Worm (Caenorhabditis elegans) whole organism, young adult: Measurements from ENCODE around the gene ZC204.12.

Source experiments
- B0261.1 ChIP-seq: sonication (generic microtip); optimal IDR thresholded peaks from 2 replicates; lab custom pipeline; 2016; ENCODE audit warnings: mild to moderate bottlenecking, missing genetic modification characterization, moderate library complexity, missing compliant biosample characterization
- C06A6.2 ChIP-seq: fragments of 200-800 bp; sonication (Bioruptor generic); conservative IDR thresholded peaks from 2 replicates; pipeline ENCODE4 v1.3.6; 2022; ENCODE audit warnings: missing genetic modification characterization, missing compliant biosample characterization
- C17E4.6 ChIP-seq: fragments of 200-800 bp; sonication (Bioruptor generic); IDR thresholded peaks from 2 replicates; pipeline ENCODE4 v1.3.6; 2022; ENCODE audit warnings: missing genetic modification reagents, missing genetic modification characterization, missing compliant biosample characterization
- F22D6.2 ChIP-seq: sonication (generic microtip); optimal IDR thresholded peaks from 2 replicates; lab custom pipeline; 2016; ENCODE audit warnings: mild to moderate bottlenecking, missing genetic modification characterization, missing compliant biosample characterization
- F49E8.2 ChIP-seq: sonication (generic microtip); optimal IDR thresholded peaks from 3 replicates; lab custom pipeline; 2017; ENCODE audit warnings: missing genetic modification characterization, mild to moderate bottlenecking, missing compliant biosample characterization, antibody characterized with exemption, moderate library complexity; ENCODE audit not compliant: insufficient read depth
- F52B5.7 ChIP-seq: sonication (generic microtip); optimal IDR thresholded peaks from 2 replicates; lab custom pipeline; 2016; ENCODE audit warnings: mild to moderate bottlenecking, missing genetic modification characterization, missing compliant biosample characterization
- F55B11.4 ChIP-seq: sonication (generic microtip); optimal IDR thresholded peaks from 2 replicates; lab custom pipeline; 2016; ENCODE audit warnings: missing compliant biosample characterization, missing genetic modification characterization, borderline replicate concordance; ENCODE audit not compliant: insufficient read depth
- F57A8.1 ChIP-seq: fragments of 200-800 bp; sonication (Bioruptor generic); optimal IDR thresholded peaks from 2 replicates; lab custom pipeline; 2018; ENCODE audit warnings: mild to moderate bottlenecking, missing genetic modification characterization, moderate library complexity, missing compliant biosample characterization
- T26A5.8 ChIP-seq: sonication (generic microtip); optimal IDR thresholded peaks from 2 replicates; lab custom pipeline; 2016; ENCODE audit warnings: missing genetic modification characterization, missing compliant biosample characterization
- Y53F4B.3 ChIP-seq: fragments of 200-800 bp; sonication (Bioruptor generic); IDR thresholded peaks from 2 replicates; pipeline ENCODE4 v1.3.6; 2022; ENCODE audit warnings: missing genetic modification reagents, missing genetic modification characterization, missing compliant biosample characterization
- Y95B8A.8 ChIP-seq: fragments of 200-800 bp; sonication (Bioruptor generic); IDR thresholded peaks from 2 replicates; pipeline ENCODE4 v1.3.6; 2022; ENCODE audit warnings: missing genetic modification reagents, missing genetic modification characterization, missing compliant biosample characterization
- akir-1 ChIP-seq: fragments of 200-800 bp; sonication (Bioruptor generic); optimal IDR thresholded peaks from 2 replicates; lab custom pipeline; 2018; ENCODE audit warnings: mild to moderate bottlenecking, missing genetic modification characterization, moderate library complexity, missing compliant biosample characterization
- attf-6 ChIP-seq: fragments of 200-800 bp; sonication (Bioruptor generic); IDR thresholded peaks from 2 replicates; pipeline ENCODE4 v1.3.6; 2022; ENCODE audit warnings: missing genetic modification reagents, missing genetic modification characterization, missing compliant biosample characterization
- ceh-58 ChIP-seq: fragments of 200-800 bp; sonication (Bioruptor generic); IDR thresholded peaks from 2 replicates; pipeline ENCODE4 v1.3.6; 2022; ENCODE audit warnings: missing genetic modification characterization, missing compliant biosample characterization
- chd-7 ChIP-seq: sonication (generic microtip); optimal IDR thresholded peaks from 2 replicates; lab custom pipeline; 2016; ENCODE audit warnings: mild to moderate bottlenecking, missing genetic modification characterization, moderate library complexity, missing compliant biosample characterization
- dox-1 ChIP-seq: fragments of 200-800 bp; sonication (Bioruptor generic); IDR thresholded peaks from 2 replicates; pipeline ENCODE4 v1.3.6; 2022; ENCODE audit warnings: missing genetic modification reagents, missing genetic modification characterization, missing compliant biosample characterization
- dpff-1 ChIP-seq: sonication (generic microtip); optimal IDR thresholded peaks from 2 replicates; lab custom pipeline; 2017; ENCODE audit warnings: mild to moderate bottlenecking, missing genetic modification characterization, missing compliant biosample characterization
- egl-18 ChIP-seq: fragments of 200-800 bp; sonication (Bioruptor generic); IDR thresholded peaks from 2 replicates; pipeline ENCODE4 v1.3.6; 2022; ENCODE audit warnings: missing genetic modification reagents, missing genetic modification characterization, missing compliant biosample characterization
- egrh-3 ChIP-seq: fragments of 200-800 bp; sonication (Bioruptor generic); IDR thresholded peaks from 2 replicates; pipeline ENCODE4 v1.3.6; 2022; ENCODE audit warnings: missing genetic modification reagents, missing genetic modification characterization, missing compliant biosample characterization
- ets-4 ChIP-seq: fragments of 200-800 bp; sonication (Bioruptor generic); optimal IDR thresholded peaks from 2 replicates; lab custom pipeline; 2018; ENCODE audit warnings: mild to moderate bottlenecking, missing genetic modification characterization, missing compliant biosample characterization
- fkh-3 ChIP-seq: sonication (generic microtip); optimal IDR thresholded peaks from 2 replicates; lab custom pipeline; 2016; ENCODE audit warnings: mild to moderate bottlenecking, missing genetic modification characterization, missing compliant biosample characterization
- lag-1 ChIP-seq: fragments of 200-800 bp; sonication (Bioruptor generic); IDR thresholded peaks from 2 replicates; pipeline ENCODE4 v1.3.6; 2022; ENCODE audit warnings: missing genetic modification reagents, missing genetic modification characterization, missing compliant biosample characterization
- let-607 ChIP-seq, 2 experiments: fragments of 200-800 bp in 1 of 2; sonication (Bioruptor generic) in 1 of 2; sonication (generic microtip) in 1 of 2; optimal IDR thresholded peaks; 2 replicates each; lab custom pipeline; 2016 to 2018; ENCODE audit warnings: mild to moderate bottlenecking in 2 of 2, missing compliant biosample characterization in 2 of 2, missing genetic modification characterization in 2 of 2, moderate library complexity in 2 of 2, missing genotype in 1 of 2
- lin-26 ChIP-seq: fragments of 200-800 bp; sonication (Bioruptor generic); IDR thresholded peaks from 2 replicates; pipeline ENCODE4 v1.3.6; 2022; ENCODE audit warnings: missing genetic modification reagents, missing genetic modification characterization, missing compliant biosample characterization
- lin-35 ChIP-seq, 3 experiments: fragments of 150-350 bp in 2 of 3; sonication (generic microtip) in 1 of 3; optimal IDR thresholded peaks; 2 replicates each; lab custom pipeline; 2014 to 2018; ENCODE audit warnings: missing biosample characterization in 3 of 3, missing genetic modification characterization in 3 of 3, missing genetic modification reagents in 3 of 3
- lin-40 ChIP-seq: sonication (generic microtip); optimal IDR thresholded peaks from 2 replicates; lab custom pipeline; 2016; ENCODE audit warnings: missing genetic modification characterization, mild to moderate bottlenecking, missing compliant biosample characterization, missing genotype, missing genetic modification reagents
- lsy-27 ChIP-seq: sonication (generic microtip); optimal IDR thresholded peaks from 2 replicates; lab custom pipeline; 2017; ENCODE audit warnings: missing genetic modification characterization, mild to moderate bottlenecking, missing compliant biosample characterization, antibody characterized with exemption, missing genotype, borderline replicate concordance; ENCODE audit not compliant: insufficient read depth
- madf-3 ChIP-seq: fragments of 200-800 bp; sonication (Bioruptor generic); IDR thresholded peaks from 2 replicates; pipeline ENCODE4 v1.3.6; 2022; ENCODE audit warnings: missing genetic modification reagents, missing genetic modification characterization, missing compliant biosample characterization
- mcd-1 ChIP-seq: fragments of 200-800 bp; sonication (Bioruptor generic); IDR thresholded peaks from 2 replicates; pipeline ENCODE4 v1.3.6; 2022; ENCODE audit warnings: missing genetic modification reagents, missing genetic modification characterization, missing compliant biosample characterization
- mel-28 ChIP-seq: sonication (generic microtip); optimal IDR thresholded peaks from 2 replicates; lab custom pipeline; 2016; ENCODE audit warnings: borderline replicate concordance, mild to moderate bottlenecking, missing genetic modification characterization, missing compliant biosample characterization
- mxl-1 ChIP-seq: sonication (generic microtip); optimal IDR thresholded peaks from 2 replicates; lab custom pipeline; 2016; ENCODE audit warnings: missing genetic modification characterization, missing compliant biosample characterization
- nfya-2 ChIP-seq: fragments of 200-800 bp; sonication (Bioruptor generic); IDR thresholded peaks from 2 replicates; pipeline ENCODE4 v1.3.6; 2022; ENCODE audit warnings: missing genetic modification reagents, missing genetic modification characterization, missing compliant biosample characterization
- nhr-179 ChIP-seq: sonication (generic microtip); optimal IDR thresholded peaks from 2 replicates; lab custom pipeline; 2016; ENCODE audit warnings: mild to moderate bottlenecking, missing genetic modification characterization, missing compliant biosample characterization
- nhr-80 ChIP-seq: sonication (generic microtip); optimal IDR thresholded peaks from 2 replicates; lab custom pipeline; 2016; ENCODE audit warnings: missing genetic modification characterization, missing compliant biosample characterization
- repo-1 ChIP-seq: sonication (generic microtip); optimal IDR thresholded peaks from 2 replicates; lab custom pipeline; 2017; ENCODE audit warnings: mild to moderate bottlenecking, missing genetic modification characterization, missing compliant biosample characterization
- rpc-1 ChIP-seq, 2 experiments: fragments of 150-350 bp in 1 of 2; sonication (generic microtip) in 1 of 2; optimal IDR thresholded peaks; 2 replicates each; lab custom pipeline; 2014 to 2018; ENCODE audit warnings: missing biosample characterization in 1 of 2, missing genetic modification characterization in 1 of 2, missing genetic modification reagents in 1 of 2, missing genotype in 1 of 2
- sdz-38 ChIP-seq: sonication (generic microtip); optimal IDR thresholded peaks from 2 replicates; lab custom pipeline; 2016; ENCODE audit warnings: missing genotype, missing genetic modification characterization, missing compliant biosample characterization
- unc-130 ChIP-seq: sonication (generic microtip); optimal IDR thresholded peaks from 2 replicates; lab custom pipeline; 2016; ENCODE audit warnings: missing genetic modification reagents, missing genetic modification characterization, missing compliant biosample characterization
- xnd-1 ChIP-seq: sonication (generic microtip); optimal IDR thresholded peaks from 2 replicates; lab custom pipeline; 2016; ENCODE audit warnings: missing genotype, missing genetic modification reagents, missing genetic modification characterization, missing compliant biosample characterization
- ztf-18 ChIP-seq: sonication (generic microtip); optimal IDR thresholded peaks from 2 replicates; lab custom pipeline; 2016; ENCODE audit warnings: missing genotype, mild to moderate bottlenecking, missing genetic modification characterization, missing compliant biosample characterization
- ztf-25 ChIP-seq: fragments of 200-800 bp; sonication (Bioruptor generic); IDR thresholded peaks from 2 replicates; pipeline ENCODE4 v1.3.6; 2022; ENCODE audit warnings: missing genetic modification reagents, missing genetic modification characterization, missing compliant biosample characterization

ZC204.12 gene

DNA sequence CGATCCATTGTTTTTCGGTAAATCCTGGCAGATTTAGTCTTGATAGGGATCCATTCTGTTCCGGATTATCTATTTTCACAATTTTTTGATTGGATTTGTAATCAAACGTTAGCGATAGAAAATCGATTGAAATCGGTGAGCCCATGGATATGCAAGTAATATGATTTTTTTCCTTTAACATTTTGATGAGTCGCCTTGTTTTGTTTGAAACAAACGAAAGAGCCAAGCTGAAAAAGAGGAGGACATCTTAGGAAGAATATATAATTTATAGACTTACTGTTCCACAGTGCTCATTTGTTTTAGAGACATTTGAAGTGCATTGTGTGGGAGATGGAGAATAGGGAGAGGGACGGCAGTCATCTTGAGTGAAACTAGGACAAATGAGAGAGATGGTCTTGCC lies 31.7 kb upstream of the ZC204.12 start, which contains the start of the genes fbxb-18 and fbxb-19:
TSS of gene fbxb-18 (minus strand) at position 101 of the 400 bp plus-strand sequence.
TSS of gene fbxb-19 (minus strand) at position 369 of the 400 bp plus-strand sequence.
- TF ChIP-seq dox-1 (GFP tag; lab: Robert Waterston, UW): no peak
- no peak for TF ChIP-seq dpff-1 (tag; lab: Kevin White, UChicago)
- TF ChIP-seq sdz-38 (tag; lab: Kevin White, UChicago): no peak
- no peak for TF ChIP-seq attf-6 (GFP tag; lab: Robert Waterston, UW)
- TF ChIP-seq ceh-58: no peak

DNA sequence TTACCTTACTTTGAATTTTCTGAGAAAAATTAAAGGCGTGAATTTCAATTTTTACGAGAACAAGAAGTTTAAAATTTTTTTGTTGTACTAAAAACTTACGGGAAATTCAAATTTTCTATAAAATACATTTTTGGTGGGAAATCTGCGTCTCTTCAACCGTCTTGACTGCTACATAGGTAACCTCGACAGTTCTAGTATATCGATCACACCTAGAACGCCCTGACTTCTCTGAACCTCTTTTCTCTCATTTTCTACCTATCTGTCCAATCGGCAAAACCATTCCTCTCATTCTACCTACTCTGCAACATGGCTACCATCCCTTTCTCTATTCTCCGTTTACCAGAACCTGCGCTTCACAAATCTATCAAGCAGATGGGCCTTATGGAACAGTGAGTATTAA lies 26.6 kb upstream of the ZC204.12 start, which contains the start of gene fbxb-25:
TSS of gene fbxb-25 (plus strand) at position 301 of the 400 bp plus-strand sequence.
- TF ChIP-seq F55B11.4 (no peak), mxl-1 (tag; lab: Kevin White, UChicago) (no peak)

DNA sequence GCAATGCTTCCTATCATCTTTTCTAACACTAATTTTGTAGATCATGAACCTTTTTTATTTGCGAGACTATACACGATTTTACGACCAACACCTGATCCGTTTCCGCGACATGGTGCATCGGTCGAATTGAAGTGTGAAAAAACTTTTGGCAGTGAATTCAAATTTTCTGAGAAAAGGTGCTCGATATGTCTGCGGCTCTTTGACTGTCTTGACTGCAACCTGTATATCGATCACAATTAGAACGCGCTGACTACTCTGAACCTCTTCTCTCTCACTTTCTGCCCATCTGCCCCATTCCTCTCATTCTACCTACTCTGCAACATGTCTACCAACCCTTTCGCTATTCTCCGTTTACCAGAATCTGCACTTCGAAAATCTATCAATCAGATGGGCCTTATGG lies 25.1 kb upstream of the ZC204.12 start, which contains the start of gene fbxb-26:
TSS of gene fbxb-26 (plus strand) at position 301 of the 400 bp plus-strand sequence.
- TF ChIP-seq F22D6.2 (no peak), F55B11.4 (no peak), C17E4.6 (GFP tag; lab: Robert Waterston, UW) (no peak), ztf-18 (tag; lab: Kevin White, UChicago) (no peak), T26A5.8 (tag; lab: Kevin White, UChicago) (no peak), nhr-179 (tag; lab: Kevin White, UChicago) (no peak), rpc-1 (optimal IDR thresholded peaks at IDR 0.05; lab: Kevin White, UChicago) (no peak), rpc-1 (tag; optimal IDR thresholded peaks at IDR 0.05; lab: Kevin White, UChicago) (no peak), repo-1 (tag; lab: Kevin White, UChicago) (no peak), egrh-3 (GFP tag; lab: Robert Waterston, UW) (no peak), let-607 (tag; optimal IDR thresholded peaks at IDR 0.05; lab: Kevin White, UChicago) (no peak), C06A6.2 (GFP tag; lab: Robert Waterston, UW) (no peak), nfya-2 (no peak), egl-18 (GFP tag; lab: Robert Waterston, UW) (no peak), madf-3 (no peak), fkh-3 (tag; lab: Kevin White, UChicago) (no peak), lag-1 (GFP tag; lab: Robert Waterston, UW) (no peak), F57A8.1 (GFP tag; lab: Kevin White, UChicago) (no peak), B0261.1 (tag; lab: Kevin White, UChicago) (no peak), lsy-27 (tag; lab: Kevin White, UChicago) (no peak), attf-6 (GFP tag; lab: Robert Waterston, UW) (no peak)

DNA sequence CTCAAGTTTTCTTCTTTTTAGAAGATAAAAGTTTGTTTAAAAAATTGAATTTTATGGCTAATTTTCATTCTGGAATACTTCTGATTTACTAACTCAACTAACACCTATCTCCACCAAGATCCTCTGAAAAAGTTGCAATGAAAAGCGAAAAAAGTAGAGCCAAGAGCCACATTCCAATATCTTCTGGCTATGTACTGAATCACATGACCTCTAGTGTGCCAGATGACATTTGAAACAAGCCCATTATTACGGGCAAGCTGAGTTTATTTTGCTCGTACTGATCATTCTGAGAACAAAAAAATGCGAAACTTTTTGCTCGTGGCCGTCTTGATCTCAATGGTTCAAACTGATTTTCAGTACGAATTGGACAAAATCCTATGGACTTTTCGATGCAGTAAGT lies 22.0 kb upstream of the ZC204.12 start, which contains the start of gene irld-36:
TSS of gene irld-36 (plus strand) at position 301 of the 400 bp plus-strand sequence.
- TF ChIP-seq rpc-1 (optimal IDR thresholded peaks at IDR 0.05; lab: Kevin White, UChicago) (no peak), rpc-1 (tag; optimal IDR thresholded peaks at IDR 0.05; lab: Kevin White, UChicago) (no peak), T26A5.8 (tag; lab: Kevin White, UChicago) (no peak), xnd-1 (tag; lab: Kevin White, UChicago) (no peak), lin-26 (GFP tag; lab: Robert Waterston, UW) (no peak), ets-4 (GFP tag; lab: Kevin White, UChicago) (no peak), mcd-1 (GFP tag; lab: Robert Waterston, UW) (no peak), unc-130 (GFP tag; lab: Kevin White, UChicago) (no peak), F52B5.7 (tag; lab: Kevin White, UChicago) (no peak)

DNA sequence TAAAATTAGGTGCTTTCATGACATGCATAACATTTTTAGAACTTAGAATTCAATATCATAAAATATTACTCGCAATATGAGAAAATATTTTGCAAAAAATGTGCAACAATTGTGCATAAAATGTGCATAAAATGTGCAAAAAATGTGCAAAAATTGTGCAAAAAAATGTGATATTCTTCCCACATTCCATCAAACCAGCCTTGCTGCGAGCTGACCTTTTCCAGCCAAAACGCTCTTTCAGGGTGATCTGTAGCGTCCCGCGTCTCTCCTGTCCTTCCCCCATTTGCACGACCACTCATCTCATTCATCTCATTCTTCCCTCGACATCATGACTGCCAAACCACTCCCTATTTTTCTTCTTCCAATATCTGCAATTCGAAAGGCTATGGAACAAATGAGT lies 19.0 kb upstream of the ZC204.12 start, which contains the start of gene fbxb-17:
TSS of gene fbxb-17 (plus strand) at position 301 of the 400 bp plus-strand sequence.
- TF ChIP-seq Y95B8A.8 (GFP tag; lab: Robert Waterston, UW): no peak
- TF ChIP-seq lin-35 (GFP tag; optimal IDR thresholded peaks at IDR 0.05; lab: Kevin White, UChicago): no peak
- TF ChIP-seq rpc-1 (optimal IDR thresholded peaks at IDR 0.05; lab: Kevin White, UChicago): no peak
- no peak for TF ChIP-seq rpc-1 (tag; optimal IDR thresholded peaks at IDR 0.05; lab: Kevin White, UChicago)
- TF ChIP-seq mel-28 (tag; lab: Kevin White, UChicago): no peak
- TF ChIP-seq nhr-80 (tag; lab: Kevin White, UChicago): no peak
- no peak for TF ChIP-seq akir-1 (GFP tag; lab: Kevin White, UChicago)
- no peak for TF ChIP-seq repo-1 (tag; lab: Kevin White, UChicago)
- no peak for TF ChIP-seq lin-40 (tag; lab: Kevin White, UChicago)
- TF ChIP-seq ztf-25: no peak
- no peak for TF ChIP-seq F22D6.2
- TF ChIP-seq chd-7 (tag; lab: Kevin White, UChicago): no peak
- no peak for TF ChIP-seq Y53F4B.3 (GFP tag; lab: Robert Waterston, UW)
- TF ChIP-seq F49E8.2 (tag; lab: Kevin White, UChicago): no peak
